Fruit fly (Drosophila melanogaster) whole organism, prepupa: ENCODE data around the gene CG32036.

Experiments
- CG1621 ChIP-seq: fragments of 200-800 bp; sonication (Bioruptor generic); optimal IDR thresholded peaks from 3 replicates; lab custom pipeline; 2018; ENCODE audit warnings: missing biosample characterization, mild to moderate bottlenecking, missing genetic modification characterization
- eg ChIP-seq: fragments of 200-800 bp; sonication (Bioruptor generic); IDR thresholded peaks from 3 replicates; pipeline ENCODE4 v1.3.6; 2022; ENCODE audit warnings: missing biosample characterization, missing genetic modification characterization
- esn ChIP-seq: fragments of 200-800 bp; sonication (Bioruptor generic); optimal IDR thresholded peaks from 2 replicates; lab custom pipeline; 2016; ENCODE audit warnings: missing biosample characterization, mild to moderate bottlenecking, missing genetic modification characterization, moderate library complexity

DNA sequence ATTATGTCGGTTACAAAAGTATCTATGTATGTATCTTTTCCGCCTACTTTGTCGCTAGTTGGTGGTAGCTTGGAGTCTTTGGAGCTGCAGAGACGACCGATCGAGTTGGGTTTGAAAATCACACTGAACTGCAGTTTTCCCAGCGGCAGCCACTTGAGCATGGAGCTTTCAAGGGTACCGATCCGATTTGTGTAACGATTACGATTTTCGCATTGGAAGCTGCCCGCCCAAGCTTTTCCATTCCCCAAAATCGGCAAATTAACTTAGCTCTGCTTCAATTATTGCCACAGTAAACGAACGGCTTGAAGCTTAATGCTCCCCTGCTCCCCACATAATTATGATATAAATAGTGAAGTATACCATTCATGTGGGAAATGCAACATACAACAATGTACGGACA is at the start of gene CG32036:
- TF ChIP-seq eg (GFP tag; lab: Robert Waterston, UW) (0 out of 3 replicates have a peak, but pooled peaks have one; percentile 36), CG1621 (tag; lab: Kevin White, UChicago) (no peak), esn (no peak)
